Fruit fly (Drosophila melanogaster): ENCODE results near the gene Nepl13.

The Nepl13 gene

dm6 chr3R:22745432-22745831 is 15.4 kb downstream of the Nepl13 start, which contains the start of the genes vret and HP1c:
Gene vret (minus strand): TSS chr3R:22745581.
Gene HP1c (plus strand): TSS chr3R:22745620.
- TF ChIP-seq CG32121 (GFP tag; IDR thresholded peaks at IDR 0.05), result no peak
- TF ChIP-seq gl (tag; optimal IDR thresholded peaks at IDR 0.05), result no peak
- TF ChIP-seq Pif1B (GFP tag; optimal IDR thresholded peaks at IDR 0.05), result no peak
- no peak for TF ChIP-seq CG12605 (GFP tag; IDR thresholded peaks at IDR 0.05)
- no peak for TF ChIP-seq CG13204 (GFP tag; optimal IDR thresholded peaks at IDR 0.05)
- TF ChIP-seq D1 (tag; optimal IDR thresholded peaks at IDR 0.05), result no peak
- TF ChIP-seq CG15710 (tag; optimal IDR thresholded peaks at IDR 0.05), result no peak

dm6 chr3R:22740930-22741329 is 19.9 kb downstream of the Nepl13 start, which contains the start of the genes Dcr-1 and CG6985:
Gene Dcr-1 (minus strand): TSS chr3R:22741091.
Gene CG6985 (plus strand): TSS chr3R:22741150.
- TF ChIP-seq fd96Ca (GFP tag; IDR thresholded peaks at IDR 0.05) (no peak), gl (tag; optimal IDR thresholded peaks at IDR 0.05) (no peak), CG12605 (GFP tag; IDR thresholded peaks at IDR 0.05) (no peak), CG4496 (GFP tag; IDR thresholded peaks at IDR 0.05) (no peak), EcR (GFP tag; optimal IDR thresholded peaks at IDR 0.05) (no peak), CG10348 (GFP tag; IDR thresholded peaks at IDR 0.05) (no peak), CG14655 (GFP tag; optimal IDR thresholded peaks at IDR 0.05) (no peak), CG8301 (tag; optimal IDR thresholded peaks at IDR 0.05) (no peak), CG34367 (tag; optimal IDR thresholded peaks at IDR 0.05) (no peak), Pif1B (GFP tag; optimal IDR thresholded peaks at IDR 0.05) (no peak), CG9948 (tag; optimal IDR thresholded peaks at IDR 0.05) (no peak), Ets98B (GFP tag; IDR thresholded peaks at IDR 0.05) (no peak), CG32121 (GFP tag; IDR thresholded peaks at IDR 0.05) (no peak), CG8159 (tag; optimal IDR thresholded peaks at IDR 0.05) (no peak), rn (GFP tag; IDR thresholded peaks at IDR 0.05) (no peak)

dm6 chr3R:22733751-22734150 is 27.1 kb downstream of the Nepl13 start, which contains the start of gene Takl2:
Gene Takl2 (minus strand): TSS chr3R:22733851.
- TF ChIP-seq CG8301 (tag; optimal IDR thresholded peaks at IDR 0.05), result no peak
- TF ChIP-seq Pif1A (GFP tag; optimal IDR thresholded peaks at IDR 0.05), result no peak
- TF ChIP-seq CG15710 (tag; optimal IDR thresholded peaks at IDR 0.05), result no peak
- TF ChIP-seq EcR (GFP tag; optimal IDR thresholded peaks at IDR 0.05), result no peak
- no peak for TF ChIP-seq Ets98B (GFP tag; IDR thresholded peaks at IDR 0.05)
- TF ChIP-seq Pif1B (GFP tag; optimal IDR thresholded peaks at IDR 0.05), result no peak
- TF ChIP-seq CG32121 (GFP tag; IDR thresholded peaks at IDR 0.05), result no peak
- TF ChIP-seq CG14655 (GFP tag; optimal IDR thresholded peaks at IDR 0.05), result no peak
- TF ChIP-seq CG12605 (GFP tag; IDR thresholded peaks at IDR 0.05), result no peak
- TF ChIP-seq CG9948 (tag; optimal IDR thresholded peaks at IDR 0.05), result no peak
- TF ChIP-seq CG10348 (GFP tag; IDR thresholded peaks at IDR 0.05), result no peak
- TF ChIP-seq D1 (tag; optimal IDR thresholded peaks at IDR 0.05), result no peak
- TF ChIP-seq gl (tag; optimal IDR thresholded peaks at IDR 0.05), result no peak
- no peak for TF ChIP-seq CG17806 (tag; optimal IDR thresholded peaks at IDR 0.05)
- no peak for TF ChIP-seq CG8159 (tag; optimal IDR thresholded peaks at IDR 0.05)
- TF ChIP-seq rn (GFP tag; IDR thresholded peaks at IDR 0.05), result no peak
- no peak for TF ChIP-seq CG4496 (GFP tag; IDR thresholded peaks at IDR 0.05)
- TF ChIP-seq fd96Ca (GFP tag; IDR thresholded peaks at IDR 0.05), result no peak
- TF ChIP-seq CG13204 (GFP tag; optimal IDR thresholded peaks at IDR 0.05), result no peak
- no peak for TF ChIP-seq CG34367 (tag; optimal IDR thresholded peaks at IDR 0.05)

dm6 chr3R:22732995-22733394 is 27.9 kb downstream of the Nepl13 start:
- TF ChIP-seq CG12605 (GFP tag; IDR thresholded peaks at IDR 0.05), result no peak
- TF ChIP-seq EcR (GFP tag; optimal IDR thresholded peaks at IDR 0.05), result no peak
- TF ChIP-seq Ets98B (GFP tag; IDR thresholded peaks at IDR 0.05), result no peak
- TF ChIP-seq CG34367 (tag; optimal IDR thresholded peaks at IDR 0.05), result no peak
- TF ChIP-seq Pif1A (GFP tag; optimal IDR thresholded peaks at IDR 0.05), result no peak
- no peak for TF ChIP-seq CG9948 (tag; optimal IDR thresholded peaks at IDR 0.05)
- TF ChIP-seq D1 (tag; optimal IDR thresholded peaks at IDR 0.05), result no peak
- TF ChIP-seq CG17806 (tag; optimal IDR thresholded peaks at IDR 0.05), result no peak
- TF ChIP-seq rn (GFP tag; IDR thresholded peaks at IDR 0.05), result no peak
- no peak for TF ChIP-seq CG32121 (GFP tag; IDR thresholded peaks at IDR 0.05)
- no peak for TF ChIP-seq CG8301 (tag; optimal IDR thresholded peaks at IDR 0.05)
- no peak for TF ChIP-seq Pif1B (GFP tag; optimal IDR thresholded peaks at IDR 0.05)
- no peak for TF ChIP-seq CG13204 (GFP tag; optimal IDR thresholded peaks at IDR 0.05)
- TF ChIP-seq CG8159 (tag; optimal IDR thresholded peaks at IDR 0.05), result no peak
- TF ChIP-seq CG4496 (GFP tag; IDR thresholded peaks at IDR 0.05), result no peak
- TF ChIP-seq gl (tag; optimal IDR thresholded peaks at IDR 0.05), result no peak

- peak; percentile 31 for TF ChIP-seq CG34367 (tag; optimal IDR thresholded peaks at IDR 0.05)
- TF ChIP-seq CG8159 (tag; optimal IDR thresholded peaks at IDR 0.05), result no peak
- TF ChIP-seq CG8301 (tag; optimal IDR thresholded peaks at IDR 0.05), result peak; percentile 64
- TF ChIP-seq CG10348 (GFP tag; IDR thresholded peaks at IDR 0.05), result no peak
- TF ChIP-seq Ets98B (GFP tag; IDR thresholded peaks at IDR 0.05), result peak; percentile 70
- TF ChIP-seq CG9948 (tag; optimal IDR thresholded peaks at IDR 0.05), result peak; percentile 53
- peak; percentile 55; the same call in 1 of the 2 replicates for TF ChIP-seq CG12605 (GFP tag; IDR thresholded peaks at IDR 0.05)
- no peak for TF ChIP-seq Pif1A (GFP tag; optimal IDR thresholded peaks at IDR 0.05)
- TF ChIP-seq CG17806 (tag; optimal IDR thresholded peaks at IDR 0.05), result peak; percentile 27
- no peak for TF ChIP-seq gl (tag; optimal IDR thresholded peaks at IDR 0.05)
- 0 out of 2 replicates have a peak, but pooled peaks have one; percentile 6 for TF ChIP-seq rn (GFP tag; IDR thresholded peaks at IDR 0.05)
- peak; percentile 80 for TF ChIP-seq CG4496 (GFP tag; IDR thresholded peaks at IDR 0.05)
- peak; percentile 51; the same call in 1 of the 2 replicates for TF ChIP-seq CG32121 (GFP tag; IDR thresholded peaks at IDR 0.05)
Observed at dm6 chr3R:22727857-22728256, 33.0 kb downstream of the Nepl13 start.

- TF ChIP-seq CG10348 (GFP tag; IDR thresholded peaks at IDR 0.05), result no peak
- no peak for TF ChIP-seq Pif1B (GFP tag; optimal IDR thresholded peaks at IDR 0.05)
- no peak for TF ChIP-seq CG14655 (GFP tag; optimal IDR thresholded peaks at IDR 0.05)
- no peak for TF ChIP-seq D1 (tag; optimal IDR thresholded peaks at IDR 0.05)
- no peak for TF ChIP-seq CG34367 (tag; optimal IDR thresholded peaks at IDR 0.05)
- TF ChIP-seq CG9948 (tag; optimal IDR thresholded peaks at IDR 0.05), result no peak
- TF ChIP-seq CG12605 (GFP tag; IDR thresholded peaks at IDR 0.05), result no peak
- TF ChIP-seq CG8159 (tag; optimal IDR thresholded peaks at IDR 0.05), result no peak
- TF ChIP-seq rn (GFP tag; IDR thresholded peaks at IDR 0.05), result no peak
- TF ChIP-seq Snoo (tag; optimal IDR thresholded peaks at IDR 0.05), result no peak
- TF ChIP-seq CG15710 (tag; optimal IDR thresholded peaks at IDR 0.05), result no peak
- no peak for TF ChIP-seq CG32121 (GFP tag; IDR thresholded peaks at IDR 0.05)
- no peak for TF ChIP-seq CG8301 (tag; optimal IDR thresholded peaks at IDR 0.05)
- no peak for TF ChIP-seq CG17806 (tag; optimal IDR thresholded peaks at IDR 0.05)
- no peak for TF ChIP-seq CG13204 (GFP tag; optimal IDR thresholded peaks at IDR 0.05)
- TF ChIP-seq fd96Ca (GFP tag; IDR thresholded peaks at IDR 0.05), result no peak
- TF ChIP-seq Pif1A (GFP tag; optimal IDR thresholded peaks at IDR 0.05), result no peak
- TF ChIP-seq CG4496 (GFP tag; IDR thresholded peaks at IDR 0.05), result no peak
Observed at dm6 chr3R:22727456-22727833, 33.4 kb downstream of the Nepl13 start.

Data from whole organism, pupa.